Worm (Caenorhabditis elegans): Measurements from ENCODE around the gene his-61.

Gene his-61

DNA sequence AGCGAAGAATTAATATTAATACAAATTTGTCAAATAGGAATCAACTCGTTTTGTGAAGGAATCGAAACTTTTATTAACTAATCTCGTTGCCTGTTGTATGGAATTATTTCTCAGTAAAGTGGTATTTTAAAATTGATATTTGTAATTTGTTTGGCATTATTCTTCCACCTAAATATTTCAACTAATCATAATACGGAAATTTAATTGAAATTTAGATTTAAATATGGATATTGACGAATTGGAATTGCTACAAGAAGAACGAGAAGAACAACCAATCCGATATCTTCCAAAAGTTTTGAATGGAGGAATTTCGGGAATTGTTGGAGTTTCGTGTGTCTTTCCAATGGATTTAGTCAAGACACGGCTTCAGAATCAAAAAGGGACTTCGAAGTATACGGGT, 11.2 kb downstream of the his-61 start, which contains the start of gene slc-25A18.2:
Gene slc-25A18.2 (plus strand): TSS at position 216 of the 400 bp plus-strand sequence.
- TF ChIP-seq hmg-4 (GFP tag; optimal IDR thresholded peaks at IDR 0.05) (no peak), B0310.2 (tag; optimal IDR thresholded peaks at IDR 0.05) (no peak), flt-1 (GFP tag; IDR thresholded peaks at IDR 0.05) (no peak), hmbx-1 (tag; optimal IDR thresholded peaks at IDR 0.05) (no peak), ceh-13 (GFP tag; optimal IDR thresholded peaks at IDR 0.05) (no peak), sea-1 (GFP tag; conservative IDR thresholded peaks at IDR 0.05) (no peak), aly-1 (tag; optimal IDR thresholded peaks at IDR 0.05) (no peak), tbx-11 (GFP tag; IDR thresholded peaks at IDR 0.05) (no peak), F13C5.2 (tag; optimal IDR thresholded peaks at IDR 0.05) (no peak), tbx-37 (GFP tag; conservative IDR thresholded peaks at IDR 0.05) (no peak)

DNA sequence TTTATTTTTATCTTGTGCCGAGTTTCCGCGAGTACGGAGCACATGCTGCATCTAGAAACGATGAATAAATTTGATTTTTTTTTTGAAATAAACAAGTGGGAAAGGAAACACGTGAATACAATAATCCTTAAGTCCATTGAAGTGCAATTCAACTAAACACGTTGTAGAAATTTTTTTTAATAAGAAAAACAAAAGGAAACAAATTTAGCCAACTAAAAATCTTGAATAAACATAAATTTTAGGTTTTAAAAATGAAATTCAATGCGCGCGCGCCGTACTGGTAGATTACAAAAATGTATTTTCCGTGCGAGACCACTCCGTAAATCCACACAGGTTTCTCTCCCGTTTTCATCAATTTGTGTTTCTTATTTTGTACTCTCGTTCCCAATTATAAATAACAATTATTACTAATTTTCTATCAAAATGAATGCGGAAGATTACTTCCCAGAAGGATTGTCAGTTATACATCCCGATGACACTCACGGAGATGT, 12.8 kb downstream of the his-61 start, which contains the start of the genes plk-3 and F55G1.6:
Gene plk-3 (minus strand): TSS at position 51 of the 491 bp plus-strand sequence.
Gene F55G1.6 (plus strand): TSS at position 359 of the 491 bp plus-strand sequence.
- no peak for TF ChIP-seq tbx-11 (GFP tag; IDR thresholded peaks at IDR 0.05)
- no peak for TF ChIP-seq hmg-4 (GFP tag; optimal IDR thresholded peaks at IDR 0.05)
- no peak for TF ChIP-seq tbx-37 (GFP tag; conservative IDR thresholded peaks at IDR 0.05)
- TF ChIP-seq flt-1 (GFP tag; IDR thresholded peaks at IDR 0.05) = no peak

DNA sequence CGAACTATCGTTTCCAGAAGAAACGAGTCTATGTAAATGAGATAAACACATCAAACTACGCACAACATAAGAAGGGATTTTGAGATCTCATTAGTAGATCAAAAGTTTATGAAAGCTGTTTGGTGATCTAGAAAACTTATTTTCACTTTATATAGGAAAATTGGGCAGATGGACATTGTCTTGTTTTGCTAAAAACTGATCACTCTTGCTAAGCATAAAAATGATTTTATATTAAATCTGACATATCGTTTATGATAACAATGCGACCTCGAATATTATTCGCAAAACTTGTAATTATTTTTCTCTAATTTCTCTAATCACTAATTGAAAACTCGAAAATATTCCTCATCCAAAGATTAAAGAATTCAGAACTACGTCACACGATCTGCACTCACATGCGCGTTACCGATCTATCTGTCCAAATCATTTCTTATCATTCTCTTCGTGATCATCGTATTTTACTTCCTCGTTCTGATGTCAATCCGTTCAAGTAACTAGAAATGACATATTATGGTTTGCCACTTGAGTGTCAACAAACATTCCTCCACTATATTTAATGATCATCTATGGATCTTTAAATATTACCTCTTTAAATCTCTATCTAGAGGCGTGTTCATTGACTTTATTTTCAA, 16.1 kb downstream of the his-61 start, which contains the start of gene F55G1.7:
Gene F55G1.7 (minus strand): TSS at position 51 of the 632 bp plus-strand sequence.
- no peak for TF ChIP-seq sea-1 (GFP tag; conservative IDR thresholded peaks at IDR 0.05)
- TF ChIP-seq hmbx-1 (tag; optimal IDR thresholded peaks at IDR 0.05) = no peak
- no peak for TF ChIP-seq tra-4 (tag; optimal IDR thresholded peaks at IDR 0.05)
- no peak for TF ChIP-seq ama-1 (optimal IDR thresholded peaks at IDR 0.05)
- no peak for TF ChIP-seq ceh-36 (tag; optimal IDR thresholded peaks at IDR 0.05)
- TF ChIP-seq hnd-1 (tag; optimal IDR thresholded peaks at IDR 0.05) = no peak
- TF ChIP-seq aly-1 (tag; optimal IDR thresholded peaks at IDR 0.05) = no peak
- TF ChIP-seq tbx-11 (GFP tag; IDR thresholded peaks at IDR 0.05) = no peak
- no peak for TF ChIP-seq pes-1 (GFP tag; IDR thresholded peaks at IDR 0.05)
- TF ChIP-seq ceh-13 (GFP tag; optimal IDR thresholded peaks at IDR 0.05) = no peak
- no peak for TF ChIP-seq B0310.2 (tag; optimal IDR thresholded peaks at IDR 0.05)
- TF ChIP-seq scrt-1 (GFP tag; IDR thresholded peaks at IDR 0.05) = no peak
- TF ChIP-seq tbx-37 (GFP tag; conservative IDR thresholded peaks at IDR 0.05) = no peak
- no peak for TF ChIP-seq ets-7 (tag; optimal IDR thresholded peaks at IDR 0.05)
- no peak for TF ChIP-seq hmg-4 (GFP tag; optimal IDR thresholded peaks at IDR 0.05)

DNA sequence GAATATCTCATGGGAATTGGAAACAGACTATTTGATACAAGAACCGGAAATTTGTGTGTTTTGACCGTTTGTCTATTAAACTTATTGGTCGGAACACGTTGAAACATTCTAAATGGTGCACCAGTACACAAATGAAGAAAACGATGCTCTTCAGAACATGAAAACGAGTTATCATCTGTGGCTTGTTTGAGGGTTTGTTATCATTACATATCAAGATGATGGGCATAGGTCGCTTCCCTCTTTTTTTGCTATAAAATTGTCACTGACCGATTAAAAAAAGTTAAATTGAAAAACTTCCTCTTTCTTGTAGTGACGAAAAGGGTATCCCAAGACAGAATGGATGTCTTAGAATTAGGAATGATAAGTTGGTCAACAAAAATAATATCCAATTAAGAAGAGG, 17.4 kb downstream of the his-61 start:
- TF ChIP-seq flt-1 (GFP tag; IDR thresholded peaks at IDR 0.05) = no peak

DNA sequence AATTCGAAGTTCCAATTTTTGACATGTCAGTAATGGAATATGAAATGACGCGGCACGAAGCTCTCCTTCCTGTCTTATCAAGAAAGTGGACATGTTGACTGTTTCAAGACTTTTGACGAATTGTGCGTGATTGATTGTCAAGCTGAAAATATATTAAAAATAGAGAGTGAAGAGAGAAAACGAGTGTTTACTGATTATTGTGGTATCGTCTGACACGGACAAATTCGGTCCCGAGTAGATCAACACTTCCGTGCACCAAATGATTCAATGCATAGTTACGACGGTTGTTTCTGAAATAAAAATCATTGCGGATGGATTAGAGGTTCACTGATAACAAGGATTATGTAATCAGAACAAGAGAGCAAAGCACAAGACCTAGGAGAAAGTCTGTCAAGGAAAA, 18.8 kb downstream of the his-61 start:
- no peak for TF ChIP-seq tra-4 (tag; optimal IDR thresholded peaks at IDR 0.05)
- no peak for TF ChIP-seq flt-1 (GFP tag; IDR thresholded peaks at IDR 0.05)
- TF ChIP-seq ama-1 (optimal IDR thresholded peaks at IDR 0.05) = no peak
- no peak for TF ChIP-seq ceh-13 (GFP tag; optimal IDR thresholded peaks at IDR 0.05)
- no peak for TF ChIP-seq hnd-1 (tag; optimal IDR thresholded peaks at IDR 0.05)
- no peak for TF ChIP-seq ceh-36 (tag; optimal IDR thresholded peaks at IDR 0.05)
- TF ChIP-seq tbx-37 (GFP tag; conservative IDR thresholded peaks at IDR 0.05) = no peak
- no peak for TF ChIP-seq sea-1 (GFP tag; conservative IDR thresholded peaks at IDR 0.05)
- no peak for TF ChIP-seq B0310.2 (tag; optimal IDR thresholded peaks at IDR 0.05)
- TF ChIP-seq hmbx-1 (tag; optimal IDR thresholded peaks at IDR 0.05) = no peak
- no peak for TF ChIP-seq ets-7 (tag; optimal IDR thresholded peaks at IDR 0.05)
- no peak for TF ChIP-seq scrt-1 (GFP tag; IDR thresholded peaks at IDR 0.05)
- no peak for TF ChIP-seq aly-1 (tag; optimal IDR thresholded peaks at IDR 0.05)
- no peak for TF ChIP-seq pes-1 (GFP tag; IDR thresholded peaks at IDR 0.05)

DNA sequence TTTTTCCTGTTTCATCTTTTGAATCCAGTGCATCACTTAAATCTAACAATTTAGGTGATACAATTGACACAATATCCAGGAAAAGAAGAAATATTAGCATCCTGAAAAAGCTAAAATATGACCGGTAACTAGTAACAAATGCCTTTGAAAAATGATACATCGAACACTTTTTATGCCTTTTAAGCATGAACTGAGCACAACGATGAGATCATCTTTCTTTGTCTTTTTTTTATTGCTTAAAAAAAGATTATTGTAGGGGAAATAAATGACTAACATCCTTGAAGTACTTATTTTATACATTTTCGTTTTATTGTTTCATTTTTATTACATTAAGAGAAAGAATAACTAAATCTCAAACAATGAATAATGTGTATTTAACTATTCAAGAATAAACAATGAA, 20.2 kb downstream of the his-61 start, which contains the start of gene F13B6.3:
Gene F13B6.3 (minus strand): TSS at position 101 of the 400 bp plus-strand sequence.
- TF ChIP-seq ets-7 (tag; optimal IDR thresholded peaks at IDR 0.05) (no peak), tbx-37 (GFP tag; conservative IDR thresholded peaks at IDR 0.05) (no peak), hnd-1 (tag; optimal IDR thresholded peaks at IDR 0.05) (no peak), flt-1 (GFP tag; IDR thresholded peaks at IDR 0.05) (no peak), hmbx-1 (tag; optimal IDR thresholded peaks at IDR 0.05) (no peak), aly-1 (tag; optimal IDR thresholded peaks at IDR 0.05) (no peak), sea-1 (GFP tag; conservative IDR thresholded peaks at IDR 0.05) (no peak), ceh-36 (tag; optimal IDR thresholded peaks at IDR 0.05) (no peak), ceh-13 (GFP tag; optimal IDR thresholded peaks at IDR 0.05) (no peak), F13C5.2 (tag; optimal IDR thresholded peaks at IDR 0.05) (no peak), hmg-4 (GFP tag; optimal IDR thresholded peaks at IDR 0.05) (no peak), tbx-11 (GFP tag; IDR thresholded peaks at IDR 0.05) (no peak), tra-4 (tag; optimal IDR thresholded peaks at IDR 0.05) (no peak), ama-1 (optimal IDR thresholded peaks at IDR 0.05) (no peak), B0310.2 (tag; optimal IDR thresholded peaks at IDR 0.05) (no peak), scrt-1 (GFP tag; IDR thresholded peaks at IDR 0.05) (no peak)

DNA sequence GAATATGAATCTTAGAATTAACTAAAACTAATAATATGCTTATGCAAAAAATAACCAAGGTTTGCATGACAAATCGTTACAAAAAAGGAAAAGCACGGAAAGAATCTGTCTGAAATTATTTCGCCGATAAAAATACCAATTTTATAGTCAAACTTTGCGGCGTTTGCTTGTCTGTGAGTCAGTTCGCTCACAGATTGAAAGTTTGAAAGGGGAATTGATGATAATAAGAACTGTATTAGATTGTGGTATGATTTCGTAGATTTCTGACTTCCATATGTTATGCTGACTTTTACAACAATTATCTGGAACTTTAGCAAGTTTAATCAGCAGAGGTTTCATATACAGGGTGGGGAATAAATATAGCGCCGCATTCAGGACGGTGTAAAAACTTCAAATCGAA, 25.8 kb downstream of the his-61 start, which contains the start of gene F13B6.2:
Gene F13B6.2 (minus strand): TSS at position 101 of the 400 bp plus-strand sequence.
- TF ChIP-seq tra-4 (tag; optimal IDR thresholded peaks at IDR 0.05) (no peak), ceh-36 (tag; optimal IDR thresholded peaks at IDR 0.05) (no peak), pes-1 (GFP tag; IDR thresholded peaks at IDR 0.05) (no peak), tbx-37 (GFP tag; conservative IDR thresholded peaks at IDR 0.05) (no peak)

DNA sequence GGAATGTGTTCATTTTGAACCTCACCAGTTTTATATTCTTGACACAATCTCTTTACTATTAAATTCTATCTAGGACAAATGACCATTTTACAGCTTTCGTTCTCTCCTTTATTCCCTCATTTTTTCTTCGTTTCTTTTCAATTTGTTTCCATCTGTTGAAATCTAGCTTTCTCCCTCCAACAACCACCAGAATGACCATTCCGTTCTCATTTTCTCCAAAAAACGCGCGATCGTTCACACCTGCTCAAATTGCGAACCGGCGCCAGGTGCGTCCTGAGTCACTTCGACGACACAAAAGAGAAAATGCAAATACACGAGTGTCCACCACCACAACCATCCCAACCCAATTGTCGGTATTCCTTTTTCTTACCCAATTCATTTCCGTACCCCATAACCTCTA, 29.8 kb downstream of the his-61 start, which contains the start of gene F13B6.1:
Gene F13B6.1 (plus strand): TSS at position 301 of the 400 bp plus-strand sequence.
- TF ChIP-seq aly-1 (tag; optimal IDR thresholded peaks at IDR 0.05) (no peak), flt-1 (GFP tag; IDR thresholded peaks at IDR 0.05) (no peak), hnd-1 (tag; optimal IDR thresholded peaks at IDR 0.05) (no peak), ets-7 (tag; optimal IDR thresholded peaks at IDR 0.05) (no peak), B0310.2 (tag; optimal IDR thresholded peaks at IDR 0.05) (no peak)

All from whole organism, early embryonic.